Worm (Caenorhabditis elegans) whole organism, L3 larva: ENCODE data around the gene F35H12.6.

ENCODE experiments used
- R02D3.7 ChIP-seq: fragments of 150-350 bp; optimal IDR thresholded peaks from 2 replicates; lab custom pipeline; 2014; ENCODE audit warnings: missing biosample characterization, missing genetic modification characterization
- aly-2 ChIP-seq: fragments of 150-350 bp; optimal IDR thresholded peaks from 2 replicates; lab custom pipeline; 2014; ENCODE audit warnings: missing biosample characterization, missing genetic modification characterization
- ama-1 ChIP-seq: fragments of 150-350 bp; optimal IDR thresholded peaks from 2 replicates; lab custom pipeline; 2018
- ceh-16 ChIP-seq: sonication (generic microtip); optimal IDR thresholded peaks from 2 replicates; lab custom pipeline; 2017; ENCODE audit warnings: missing biosample characterization, missing genetic modification characterization
- ceh-28 ChIP-seq: fragments of 150-350 bp; optimal IDR thresholded peaks from 2 replicates; lab custom pipeline; 2014; ENCODE audit warnings: missing biosample characterization, missing genetic modification reagents, missing genetic modification characterization
- ceh-82 ChIP-seq: fragments of 150-350 bp; optimal IDR thresholded peaks from 2 replicates; lab custom pipeline; 2014; ENCODE audit warnings: missing biosample characterization, missing genetic modification characterization
- egl-5 ChIP-seq: fragments of 150-350 bp; optimal IDR thresholded peaks from 2 replicates; lab custom pipeline; 2017; ENCODE audit warnings: missing biosample characterization, missing genetic modification reagents, missing genetic modification characterization, inconsistent platforms
- elt-2 ChIP-seq: sonication (generic microtip); optimal IDR thresholded peaks from 2 replicates; lab custom pipeline; 2016; ENCODE audit warnings: missing genetic modification reagents, mild to moderate bottlenecking, missing genetic modification characterization, missing compliant biosample characterization
- elt-3 ChIP-seq, 3 experiments: fragments of 150-350 bp in 1 of 3; sonication (generic microtip) in 2 of 3; optimal IDR thresholded peaks; 2 replicates in 2 of 3; 4 replicates in 1 of 3; lab custom pipeline; 2014 to 2017; ENCODE audit warnings: missing biosample characterization in 3 of 3, missing genetic modification characterization in 3 of 3
- eor-1 ChIP-seq, 2 experiments: fragments of 150-350 bp; optimal IDR thresholded peaks; 2 replicates each; lab custom pipeline; 2014 to 2018; ENCODE audit warnings: missing biosample characterization in 2 of 2, missing genetic modification characterization in 2 of 2
- fkh-2 ChIP-seq: fragments of 150-350 bp; optimal IDR thresholded peaks from 2 replicates; lab custom pipeline; 2014; ENCODE audit warnings: missing biosample characterization, missing genetic modification reagents, missing genetic modification characterization
- fos-1 ChIP-seq: fragments of 150-350 bp; optimal IDR thresholded peaks from 2 replicates; lab custom pipeline; 2014; ENCODE audit warnings: missing biosample characterization, missing genetic modification characterization
- hmg-11 ChIP-seq: sonication (generic microtip); optimal IDR thresholded peaks from 2 replicates; lab custom pipeline; 2016; ENCODE audit warnings: missing genetic modification characterization, missing compliant biosample characterization
- lin-39 ChIP-seq: fragments of 150-350 bp; optimal IDR thresholded peaks from 2 replicates; lab custom pipeline; 2018; ENCODE audit warnings: missing biosample characterization, missing genetic modification reagents, missing genetic modification characterization
- lsy-12 ChIP-seq: sonication (generic microtip); optimal IDR thresholded peaks from 2 replicates; lab custom pipeline; 2016; ENCODE audit warnings: mild to moderate bottlenecking, missing genetic modification characterization, missing compliant biosample characterization
- mdl-1 ChIP-seq: fragments of 150-350 bp; optimal IDR thresholded peaks from 2 replicates; lab custom pipeline; 2014; ENCODE audit warnings: missing biosample characterization, missing genetic modification characterization
- mml-1 ChIP-seq: fragments of 150-350 bp; sonication (generic microtip); optimal IDR thresholded peaks from 3 replicates; lab custom pipeline; 2014; ENCODE audit warnings: missing biosample characterization, missing genetic modification characterization
- nfya-1 ChIP-seq: sonication (generic microtip); optimal IDR thresholded peaks from 2 replicates; lab custom pipeline; 2017; ENCODE audit warnings: missing genetic modification characterization, mild to moderate bottlenecking, missing compliant biosample characterization, antibody characterized with exemption, moderate library complexity; ENCODE audit not compliant: insufficient read depth
- nhr-11 ChIP-seq: fragments of 150-350 bp; optimal IDR thresholded peaks from 2 replicates; lab custom pipeline; 2014; ENCODE audit warnings: missing biosample characterization, missing genetic modification characterization
- nhr-23 ChIP-seq: fragments of 150-350 bp; optimal IDR thresholded peaks from 2 replicates; lab custom pipeline; 2014; ENCODE audit warnings: missing biosample characterization, missing genetic modification reagents, missing genetic modification characterization
- nhr-237 ChIP-seq: fragments of 150-350 bp; optimal IDR thresholded peaks from 2 replicates; lab custom pipeline; 2014; ENCODE audit warnings: missing biosample characterization, missing genetic modification characterization
- nhr-28 ChIP-seq: fragments of 150-350 bp; optimal IDR thresholded peaks from 2 replicates; lab custom pipeline; 2014; ENCODE audit warnings: missing biosample characterization, missing genetic modification characterization
- nhr-43 ChIP-seq: sonication (generic microtip); optimal IDR thresholded peaks from 2 replicates; lab custom pipeline; 2016; ENCODE audit warnings: mild to moderate bottlenecking, missing genetic modification characterization, missing compliant biosample characterization; ENCODE audit not compliant: poor library complexity, severe bottlenecking
- nhr-77 ChIP-seq: fragments of 150-350 bp; optimal IDR thresholded peaks from 2 replicates; lab custom pipeline; 2014; ENCODE audit warnings: missing biosample characterization, missing genetic modification characterization
- pha-4 ChIP-seq: fragments of 150-350 bp; optimal IDR thresholded peaks from 2 replicates; lab custom pipeline; 2014; ENCODE audit warnings: missing biosample characterization, missing genetic modification reagents, missing genetic modification characterization
- pqm-1 ChIP-seq: fragments of 150-350 bp; optimal IDR thresholded peaks from 2 replicates; lab custom pipeline; 2017; ENCODE audit warnings: missing biosample characterization, missing genetic modification characterization, inconsistent platforms
- sea-2 ChIP-seq: fragments of 150-350 bp; sonication (generic microtip); optimal IDR thresholded peaks from 4 replicates; lab custom pipeline; 2014; ENCODE audit warnings: missing biosample characterization, missing genetic modification reagents, missing genetic modification characterization
- snpc-4 ChIP-seq: fragments of 150-350 bp; optimal IDR thresholded peaks from 2 replicates; lab custom pipeline; 2014; ENCODE audit warnings: missing biosample characterization, missing genetic modification characterization
- unc-39 ChIP-seq: sonication (generic microtip); optimal IDR thresholded peaks from 4 replicates; lab custom pipeline; 2017; ENCODE audit warnings: missing biosample characterization, missing genetic modification characterization
- unc-62 ChIP-seq: fragments of 150-350 bp; sonication (generic microtip); optimal IDR thresholded peaks from 4 replicates; lab custom pipeline; 2014; ENCODE audit warnings: missing biosample characterization, missing genetic modification reagents, missing genetic modification characterization
- zag-1 ChIP-seq: fragments of 150-350 bp; optimal IDR thresholded peaks from 2 replicates; lab custom pipeline; 2014; ENCODE audit warnings: missing biosample characterization, missing genetic modification characterization
- ztf-11 ChIP-seq: fragments of 150-350 bp; optimal IDR thresholded peaks from 2 replicates; lab custom pipeline; 2014; ENCODE audit warnings: missing biosample characterization, missing genetic modification characterization
- ztf-4 ChIP-seq: fragments of 150-350 bp; optimal IDR thresholded peaks from 2 replicates; lab custom pipeline; 2014; ENCODE audit warnings: missing biosample characterization, missing genetic modification characterization

Gene F35H12.6

DNA sequence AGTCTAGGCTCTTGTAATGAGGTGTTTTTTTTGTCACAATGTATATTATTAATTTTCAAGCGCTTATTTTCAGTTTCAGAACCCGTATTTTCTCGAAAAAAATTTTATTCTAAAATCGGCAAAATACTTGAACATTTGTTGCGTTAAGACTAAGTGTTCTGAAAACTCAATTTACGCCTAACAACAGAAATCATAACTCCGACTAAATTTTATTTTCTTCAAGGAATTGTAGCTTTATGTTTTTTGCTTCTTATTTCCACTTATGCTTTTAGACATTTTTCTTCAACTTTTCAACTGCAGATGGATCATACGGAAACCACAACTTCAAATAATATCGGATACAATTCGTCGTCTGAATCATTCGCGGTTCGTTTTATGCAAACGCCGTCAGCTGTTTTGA lies 20.4 kb downstream of the F35H12.6 start, which contains the start of gene F35H12.1:
Gene F35H12.1, plus strand, starts transcription at position 301 of the 400 bp plus-strand sequence.
- no peak for TF ChIP-seq elt-2
- TF ChIP-seq ceh-28 (tag; lab: Kevin White, UChicago) = no peak
- no peak for TF ChIP-seq mdl-1 (tag; lab: Kevin White, UChicago)
- no peak for TF ChIP-seq elt-3 (tag; optimal IDR thresholded peaks at IDR 0.05; lab: Kevin White, UChicago)
- TF ChIP-seq eor-1 (tag; optimal IDR thresholded peaks at IDR 0.05; lab: Kevin White, UChicago) = no peak
- no peak for TF ChIP-seq nhr-43
- no peak for TF ChIP-seq snpc-4
- TF ChIP-seq zag-1 = no peak
- no peak for TF ChIP-seq nhr-77 (tag; lab: Kevin White, UChicago)
- no peak for TF ChIP-seq sea-2 (GFP tag; lab: Kevin White, UChicago)
- no peak for TF ChIP-seq fkh-2 (tag; lab: Kevin White, UChicago)
- TF ChIP-seq lsy-12 (tag; lab: Kevin White, UChicago) = no peak
- no peak for TF ChIP-seq hmg-11
- no peak for TF ChIP-seq fos-1

DNA sequence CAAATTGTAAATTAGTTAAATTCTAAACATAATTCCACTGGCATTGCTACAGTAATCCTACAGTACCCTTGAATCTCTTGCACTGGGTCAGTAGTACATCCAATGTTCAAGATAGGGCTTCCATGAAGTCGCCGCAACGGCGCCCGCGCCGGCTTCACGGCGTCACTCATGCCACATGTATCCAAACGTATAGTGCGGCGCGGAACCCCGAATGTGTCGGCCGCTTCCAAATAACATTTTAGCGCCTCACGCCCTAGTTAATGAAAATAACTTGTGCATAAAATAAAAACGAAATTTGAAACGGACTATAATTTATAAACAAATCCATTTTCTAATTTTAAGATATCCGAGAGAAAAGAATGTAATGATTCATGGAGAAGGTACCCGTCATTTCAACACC lies 22.9 kb downstream of the F35H12.6 start:
- TF ChIP-seq snpc-4 = peak; percentile 47
- TF ChIP-seq lin-39 (tag; lab: Kevin White, UChicago) = no peak
- TF ChIP-seq fos-1 = no peak
- no peak for TF ChIP-seq ceh-82 (tag; lab: Kevin White, UChicago)
- TF ChIP-seq, all 47 proteins: peak for 1

- TF ChIP-seq pha-4 (tag; lab: Kevin White, UChicago) (peak; percentile 27), elt-2 (peak; percentile 92), fos-1 (no peak)
Measured at ce11 chrX:938269-938883, 25.3 kb downstream of the F35H12.6 start, which contains the start of gene F53H8.3. TSS of gene F53H8.3 (plus strand) at chrX:938543.

DNA sequence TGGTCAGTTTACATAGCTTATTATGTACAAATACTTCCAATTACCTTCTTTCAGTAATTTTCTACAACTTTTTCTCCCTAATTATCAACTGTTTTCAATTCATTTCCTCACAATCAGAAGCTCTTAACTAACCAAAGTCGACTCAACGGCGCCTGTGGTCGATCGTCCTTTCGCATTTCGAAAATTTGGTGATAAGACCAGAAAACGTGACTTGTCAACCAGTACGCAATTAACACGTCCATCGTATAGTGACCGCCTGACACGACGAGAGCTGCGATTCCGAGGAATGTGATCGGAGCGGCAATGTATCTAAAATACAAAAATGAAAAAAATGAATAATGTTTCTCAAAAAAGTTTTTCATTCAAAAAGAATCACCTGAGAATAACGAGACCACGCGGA lies 32.6 kb downstream of the F35H12.6 start:
- TF ChIP-seq elt-2 = peak; percentile 80
- no peak for TF ChIP-seq unc-39
- no peak for TF ChIP-seq ceh-16 (tag; lab: Kevin White, UChicago)
- TF ChIP-seq ztf-11 (tag; lab: Kevin White, UChicago) = no peak
- no peak for TF ChIP-seq nhr-237
- peak; percentile 59 for TF ChIP-seq pqm-1 (tag; lab: Kevin White, UChicago)
- no peak for TF ChIP-seq nhr-43
- TF ChIP-seq R02D3.7 (tag; lab: Kevin White, UChicago) = no peak
- peak; percentile 80 for TF ChIP-seq nfya-1 (tag; lab: Kevin White, UChicago)
- no peak for TF ChIP-seq unc-62 (GFP tag; lab: Kevin White, UChicago)
- no peak for TF ChIP-seq ama-1 (lab: Kevin White, UChicago)
- peak; percentile 31 for TF ChIP-seq pha-4 (tag; lab: Kevin White, UChicago)
- no peak for TF ChIP-seq egl-5 (tag; lab: Kevin White, UChicago)

DNA sequence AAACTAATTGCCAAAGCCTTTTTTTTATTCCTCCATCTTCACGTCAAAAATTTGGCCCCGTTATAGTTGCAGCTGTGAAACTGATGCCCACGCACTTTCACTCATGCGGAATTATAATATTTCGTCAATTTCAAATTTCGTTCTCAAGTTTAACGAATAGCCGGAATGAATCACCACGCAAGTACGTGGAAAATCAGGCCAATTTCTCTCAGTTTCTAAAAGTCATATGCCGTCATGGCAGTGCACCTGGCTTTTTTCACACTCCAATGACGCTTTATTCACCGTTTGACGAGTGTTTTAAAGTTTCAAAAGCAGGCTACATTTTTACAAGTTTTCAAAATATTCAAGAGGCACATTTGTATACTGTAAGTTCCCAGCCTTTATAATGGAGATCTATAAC lies 34.8 kb downstream of the F35H12.6 start:
- TF ChIP-seq nhr-23 (tag; lab: Kevin White, UChicago) (no peak), pqm-1 (tag; lab: Kevin White, UChicago) (no peak), ztf-4 (no peak), ceh-28 (tag; lab: Kevin White, UChicago) (no peak), ztf-11 (tag; lab: Kevin White, UChicago) (no peak), nfya-1 (tag; lab: Kevin White, UChicago) (no peak), unc-39 (no peak), aly-2 (tag; lab: Kevin White, UChicago) (no peak), nhr-28 (tag; lab: Kevin White, UChicago) (no peak), ama-1 (lab: Kevin White, UChicago) (no peak), unc-62 (GFP tag; lab: Kevin White, UChicago) (no peak), nhr-11 (tag; lab: Kevin White, UChicago) (no peak), nhr-77 (tag; lab: Kevin White, UChicago) (no peak), egl-5 (tag; lab: Kevin White, UChicago) (no peak), mml-1 (tag; lab: Kevin White, UChicago) (no peak), elt-2 (no peak)
